Worm (Caenorhabditis elegans) whole organism, young adult: ENCODE measurements around the gene B0563.18.

Experiments
- egrh-3 ChIP-seq: fragments of 200-800 bp; sonication (Bioruptor generic); IDR thresholded peaks from 2 replicates; pipeline ENCODE4 v1.3.6; 2022; ENCODE audit warnings: missing genetic modification reagents, missing genetic modification characterization, missing compliant biosample characterization
- sptf-2 ChIP-seq: fragments of 200-800 bp; sonication (Bioruptor generic); optimal IDR thresholded peaks from 2 replicates; lab custom pipeline; 2018; ENCODE audit warnings: mild to moderate bottlenecking, missing genetic modification characterization, missing compliant biosample characterization

DNA sequence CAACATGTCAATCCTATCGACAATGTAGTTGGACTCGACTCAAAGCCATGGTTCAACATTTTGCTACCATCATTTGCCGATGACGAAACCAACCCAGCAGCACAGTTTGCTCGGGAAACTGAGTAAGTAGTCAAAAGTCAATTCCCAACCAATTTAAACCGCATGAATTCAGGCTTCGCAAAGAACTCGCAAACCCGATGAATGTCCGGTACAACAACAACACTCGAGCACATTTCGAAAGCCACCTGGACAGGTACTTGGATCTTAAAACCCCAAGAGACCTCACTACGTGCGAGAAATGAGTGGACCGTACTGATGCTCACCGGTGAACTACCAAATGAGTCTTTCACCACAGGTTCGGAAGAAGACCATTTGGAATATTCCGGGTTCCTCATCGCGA lies 21.7 kb downstream of the B0563.18 start:
- TF ChIP-seq egrh-3 (GFP tag; lab: Robert Waterston, UW), result no peak
- TF ChIP-seq sptf-2, result no peak
